Worm (Caenorhabditis elegans): ENCODE data around the gene C05C10.5.
A peak's percentile ranks its signal among the peaks of the same experiment; 100 is the strongest.

The C05C10.5 gene

ce11 chrII:9914999-9915398 lies 23.8 kb upstream of the C05C10.5 start, which contains the start of gene F26C11.3:
F26C11.3 (minus strand) TSS chrII:9915099.
- TF ChIP-seq flt-1 (GFP tag; IDR thresholded peaks at IDR 0.05) (no peak), tab-1 (GFP tag; IDR thresholded peaks at IDR 0.05) (no peak), ztf-29 (GFP tag; IDR thresholded peaks at IDR 0.05) (no peak), klf-2 (GFP tag; conservative IDR thresholded peaks at IDR 0.05) (no peak), cog-1 (tag; optimal IDR thresholded peaks at IDR 0.05) (no peak), med-1 (GFP tag; optimal IDR thresholded peaks at IDR 0.05; ENCODE audit: insufficient read depth) (no peak), ref-1 (GFP tag; conservative IDR thresholded peaks at IDR 0.05) (no peak), T22C8.4 (GFP tag; IDR thresholded peaks at IDR 0.05) (no peak), ztf-23 (GFP tag; IDR thresholded peaks at IDR 0.05) (no peak)

- no peak for TF ChIP-seq ztf-23 (GFP tag; IDR thresholded peaks at IDR 0.05)
- no peak for TF ChIP-seq T22C8.4 (GFP tag; IDR thresholded peaks at IDR 0.05)
- no peak for TF ChIP-seq ref-1 (GFP tag; conservative IDR thresholded peaks at IDR 0.05)
- no peak for TF ChIP-seq flt-1 (GFP tag; IDR thresholded peaks at IDR 0.05)
- TF ChIP-seq med-1 (GFP tag; optimal IDR thresholded peaks at IDR 0.05; ENCODE audit: insufficient read depth) = no peak
- no peak for TF ChIP-seq klf-2 (GFP tag; conservative IDR thresholded peaks at IDR 0.05)
- TF ChIP-seq cog-1 (tag; optimal IDR thresholded peaks at IDR 0.05) = no peak
- TF ChIP-seq tab-1 (GFP tag; IDR thresholded peaks at IDR 0.05) = no peak
- no peak for TF ChIP-seq ztf-29 (GFP tag; IDR thresholded peaks at IDR 0.05)
Measured at ce11 chrII:9916177-9916576, 22.7 kb upstream of the C05C10.5 start, which contains the start of gene F26C11.4. F26C11.4 (minus strand) TSS chrII:9916277.

- TF ChIP-seq ref-1 (GFP tag; conservative IDR thresholded peaks at IDR 0.05) (no peak), med-1 (GFP tag; optimal IDR thresholded peaks at IDR 0.05; ENCODE audit: insufficient read depth) (no peak), tab-1 (GFP tag; IDR thresholded peaks at IDR 0.05) (no peak), cog-1 (tag; optimal IDR thresholded peaks at IDR 0.05) (no peak), flt-1 (GFP tag; IDR thresholded peaks at IDR 0.05) (no peak), klf-2 (GFP tag; conservative IDR thresholded peaks at IDR 0.05) (no peak), T22C8.4 (GFP tag; IDR thresholded peaks at IDR 0.05) (no peak), ztf-29 (GFP tag; IDR thresholded peaks at IDR 0.05) (no peak), ztf-23 (GFP tag; IDR thresholded peaks at IDR 0.05) (no peak)
Measured at ce11 chrII:9917904-9918303, 20.9 kb upstream of the C05C10.5 start, which contains the start of gene C05C10.8. C05C10.8 (minus strand) TSS chrII:9918004.

- TF ChIP-seq T22C8.4 (GFP tag; IDR thresholded peaks at IDR 0.05) (no peak), flt-1 (GFP tag; IDR thresholded peaks at IDR 0.05) (no peak), klf-2 (GFP tag; conservative IDR thresholded peaks at IDR 0.05) (no peak), ztf-23 (GFP tag; IDR thresholded peaks at IDR 0.05) (no peak), med-1 (GFP tag; optimal IDR thresholded peaks at IDR 0.05; ENCODE audit: insufficient read depth) (no peak), cog-1 (tag; optimal IDR thresholded peaks at IDR 0.05) (no peak), tab-1 (GFP tag; IDR thresholded peaks at IDR 0.05) (no peak), ref-1 (GFP tag; conservative IDR thresholded peaks at IDR 0.05) (no peak), ztf-29 (GFP tag; IDR thresholded peaks at IDR 0.05) (no peak)
Measured at ce11 chrII:9920468-9920867, 18.4 kb upstream of the C05C10.5 start, which contains the start of gene pho-10. pho-10 (minus strand) TSS chrII:9920568.

- no peak for TF ChIP-seq cog-1 (tag; optimal IDR thresholded peaks at IDR 0.05)
- TF ChIP-seq med-1 (GFP tag; optimal IDR thresholded peaks at IDR 0.05; ENCODE audit: insufficient read depth) = no peak
- TF ChIP-seq ztf-23 (GFP tag; IDR thresholded peaks at IDR 0.05) = no peak
- no peak for TF ChIP-seq klf-2 (GFP tag; conservative IDR thresholded peaks at IDR 0.05)
- TF ChIP-seq tab-1 (GFP tag; IDR thresholded peaks at IDR 0.05) = no peak
- no peak for TF ChIP-seq T22C8.4 (GFP tag; IDR thresholded peaks at IDR 0.05)
- TF ChIP-seq ref-1 (GFP tag; conservative IDR thresholded peaks at IDR 0.05) = no peak
- TF ChIP-seq ztf-29 (GFP tag; IDR thresholded peaks at IDR 0.05) = no peak
- TF ChIP-seq flt-1 (GFP tag; IDR thresholded peaks at IDR 0.05) = no peak
Measured at ce11 chrII:9921622-9922269, 17.1 kb upstream of the C05C10.5 start, which contains the start of gene C05C10.2. C05C10.2 (plus strand) TSS chrII:9922219.

- TF ChIP-seq flt-1 (GFP tag; IDR thresholded peaks at IDR 0.05) (no peak), cog-1 (tag; optimal IDR thresholded peaks at IDR 0.05) (no peak), klf-2 (GFP tag; conservative IDR thresholded peaks at IDR 0.05) (no peak), ztf-23 (GFP tag; IDR thresholded peaks at IDR 0.05) (no peak), T22C8.4 (GFP tag; IDR thresholded peaks at IDR 0.05) (no peak), med-1 (GFP tag; optimal IDR thresholded peaks at IDR 0.05; ENCODE audit: insufficient read depth) (no peak), ztf-29 (GFP tag; IDR thresholded peaks at IDR 0.05) (no peak), tab-1 (GFP tag; IDR thresholded peaks at IDR 0.05) (no peak), ref-1 (GFP tag; conservative IDR thresholded peaks at IDR 0.05) (no peak)
Measured at ce11 chrII:9928470-9928869, 10.4 kb upstream of the C05C10.5 start.

- no peak for TF ChIP-seq klf-2 (GFP tag; conservative IDR thresholded peaks at IDR 0.05)
- no peak for TF ChIP-seq ref-1 (GFP tag; conservative IDR thresholded peaks at IDR 0.05)
- TF ChIP-seq flt-1 (GFP tag; IDR thresholded peaks at IDR 0.05) = peak; percentile 5; the same call in 1 of the 2 replicates
- TF ChIP-seq med-1 (GFP tag; optimal IDR thresholded peaks at IDR 0.05; ENCODE audit: insufficient read depth) = no peak
Measured at ce11 chrII:9931012-9931411, 7.8 kb upstream of the C05C10.5 start.

ce11 chrII:9931476-9931875 lies 7.4 kb upstream of the C05C10.5 start, which contains the start of gene pho-11:
pho-11 (plus strand) TSS chrII:9931849.
- TF ChIP-seq cog-1 (tag; optimal IDR thresholded peaks at IDR 0.05) = no peak
- no peak for TF ChIP-seq T22C8.4 (GFP tag; IDR thresholded peaks at IDR 0.05)
- TF ChIP-seq ztf-29 (GFP tag; IDR thresholded peaks at IDR 0.05) = no peak

ce11 chrII:9933947-9934383 lies 4.9 kb upstream of the C05C10.5 start:
- TF ChIP-seq ref-1 (GFP tag; conservative IDR thresholded peaks at IDR 0.05) (no peak), ztf-23 (GFP tag; IDR thresholded peaks at IDR 0.05) (no peak), ztf-29 (GFP tag; IDR thresholded peaks at IDR 0.05) (no peak), klf-2 (GFP tag; conservative IDR thresholded peaks at IDR 0.05) (no peak), tab-1 (GFP tag; IDR thresholded peaks at IDR 0.05) (no peak), flt-1 (GFP tag; IDR thresholded peaks at IDR 0.05) (no peak), med-1 (GFP tag; optimal IDR thresholded peaks at IDR 0.05; ENCODE audit: insufficient read depth) (no peak), cog-1 (tag; optimal IDR thresholded peaks at IDR 0.05) (no peak), T22C8.4 (GFP tag; IDR thresholded peaks at IDR 0.05) (no peak)

Data from whole organism, midembryonic.